Worm (Caenorhabditis elegans) whole organism, L4 larva: ENCODE measurements around the gene gcy-11.

ENCODE experiments used
- unc-62 ChIP-seq, 3 experiments: fragments of 150-350 bp in 1 of 3; sonication (generic microtip); optimal IDR thresholded peaks in 2 of 3; peaks in 1 of 3; 1 replicate in 1 of 3; 2 replicates in 2 of 3; lab custom pipeline; 2014 to 2017; ENCODE audit warnings: missing biosample characterization in 3 of 3, missing genetic modification characterization in 3 of 3, missing genetic modification reagents in 3 of 3, missing genotype in 1 of 3
- zip-2 ChIP-seq: fragments of 150-350 bp; optimal IDR thresholded peaks from 2 replicates; lab custom pipeline; 2014; ENCODE audit warnings: missing biosample characterization, missing genetic modification characterization

- TF ChIP-seq unc-62 (GFP tag; optimal IDR thresholded peaks at IDR 0.05 in 1 of 2; lab: Kevin White, UChicago) (no peak), unc-62 (tag; optimal IDR thresholded peaks at IDR 0.05; lab: Kevin White, UChicago) (no peak), zip-2 (tag; lab: Kevin White, UChicago) (no peak)
Observed at ce11 chrX:17080635-17081376, 25.4 kb upstream of the gcy-11 start, which contains the start of the genes irld-23 and C08A9.10.
